Fruit fly (Drosophila melanogaster) whole organism, embryonic: ENCODE results near the gene AP-1-2beta.

ENCODE experiments used
- Antp ChIP-seq: fragments of 200-800 bp; sonication (Bioruptor generic); optimal IDR thresholded peaks from 3 replicates; lab custom pipeline; 2016; ENCODE audit warnings: missing biosample characterization, missing genetic modification characterization
- Atf-2 ChIP-seq: fragments of 200-800 bp; sonication (Bioruptor generic); optimal IDR thresholded peaks from 2 replicates; lab custom pipeline; 2016; ENCODE audit warnings: missing biosample characterization, missing genetic modification characterization
- Atf3 ChIP-seq: fragments of 200-800 bp; sonication (Bioruptor generic); optimal IDR thresholded peaks from 3 replicates; lab custom pipeline; 2016; ENCODE audit warnings: missing biosample characterization, missing genetic modification characterization
- CG10959 ChIP-seq: fragments of 200-800 bp; sonication (Bioruptor generic); IDR thresholded peaks from 2 replicates; pipeline ENCODE4 v1.3.6; 2022; ENCODE audit warnings: missing biosample characterization, missing genetic modification characterization
- CG11695 ChIP-seq: fragments of 200-800 bp; sonication (Bioruptor generic); IDR thresholded peaks from 3 replicates; pipeline ENCODE4 v1.3.6; 2022; ENCODE audit warnings: missing biosample characterization, missing genetic modification characterization
- CG12219 ChIP-seq: fragments of 200-800 bp; sonication (Bioruptor generic); optimal IDR thresholded peaks from 3 replicates; lab custom pipeline; 2018; ENCODE audit warnings: missing biosample characterization, mild to moderate bottlenecking, missing genetic modification characterization
- CG12299 ChIP-seq: fragments of 200-800 bp; sonication (Bioruptor generic); optimal IDR thresholded peaks from 2 replicates; lab custom pipeline; 2018; ENCODE audit warnings: missing biosample characterization, mild to moderate bottlenecking, missing genetic modification characterization
- CG14860 ChIP-seq: fragments of 200-800 bp; sonication (Bioruptor generic); IDR thresholded peaks from 3 replicates; pipeline ENCODE4 v1.3.6; 2022; ENCODE audit warnings: missing biosample characterization, missing genetic modification characterization; ENCODE audit not compliant: partially characterized antibody
- CG18011 ChIP-seq: fragments of 200-800 bp; sonication (Bioruptor generic); optimal IDR thresholded peaks from 2 replicates; lab custom pipeline; 2017; ENCODE audit warnings: missing biosample characterization, missing genetic modification characterization, mild to moderate bottlenecking, moderate library complexity, missing genotype
- CG30403 ChIP-seq: fragments of 200-800 bp; sonication (Bioruptor generic); optimal IDR thresholded peaks from 3 replicates; lab custom pipeline; 2016; ENCODE audit warnings: missing biosample characterization, missing genetic modification characterization
- CG34224 ChIP-seq: fragments of 200-800 bp; sonication (Bioruptor generic); IDR thresholded peaks from 3 replicates; pipeline ENCODE4 v1.3.6; 2022; ENCODE audit warnings: missing biosample characterization, missing genetic modification characterization; ENCODE audit not compliant: partially characterized antibody
- CG4617 ChIP-seq: fragments of 200-800 bp; sonication (Bioruptor generic); optimal IDR thresholded peaks from 3 replicates; lab custom pipeline; 2016; ENCODE audit warnings: missing biosample characterization, missing genetic modification characterization, borderline replicate concordance
- CG5245 ChIP-seq: fragments of 200-800 bp; sonication (Bioruptor generic); optimal IDR thresholded peaks from 3 replicates; lab custom pipeline; 2016; ENCODE audit warnings: missing biosample characterization, missing genetic modification characterization
- CG6175 ChIP-seq: fragments of 200-800 bp; sonication (Bioruptor generic); IDR thresholded peaks from 3 replicates; pipeline ENCODE4 v1.3.6; 2022; ENCODE audit warnings: missing biosample characterization, missing genetic modification characterization
- CG6254 ChIP-seq: fragments of 200-800 bp; sonication (Bioruptor generic); optimal IDR thresholded peaks from 3 replicates; lab custom pipeline; 2017; ENCODE audit warnings: mild to moderate bottlenecking, missing biosample characterization, missing genetic modification reagents, missing genetic modification characterization
- CG6854 ChIP-seq: fragments of 200-800 bp; sonication (Bioruptor generic); optimal IDR thresholded peaks from 3 replicates; lab custom pipeline; 2017; ENCODE audit warnings: missing biosample characterization, mild to moderate bottlenecking, missing genetic modification characterization
- CG7271 ChIP-seq: fragments of 200-800 bp; sonication (Bioruptor generic); optimal IDR thresholded peaks from 2 replicates; lab custom pipeline; 2018; ENCODE audit warnings: missing biosample characterization, mild to moderate bottlenecking, missing genetic modification characterization, moderate library complexity
- CG7372 ChIP-seq: fragments of 200-800 bp; sonication (Bioruptor generic); IDR thresholded peaks from 2 replicates; pipeline ENCODE4 v1.3.6; 2022; ENCODE audit warnings: missing biosample characterization, missing genetic modification characterization
- CG7556 ChIP-seq: fragments of 200-800 bp; sonication (Bioruptor generic); optimal IDR thresholded peaks from 2 replicates; lab custom pipeline; 2017; ENCODE audit warnings: missing biosample characterization, mild to moderate bottlenecking, missing genetic modification characterization
- CG7839 ChIP-seq: fragments of 200-800 bp; sonication (Bioruptor generic); optimal IDR thresholded peaks from 3 replicates; lab custom pipeline; 2018; ENCODE audit warnings: missing biosample characterization, mild to moderate bottlenecking, missing genetic modification characterization, moderate library complexity
- Dll ChIP-seq: fragments of 200-800 bp; sonication (Bioruptor generic); IDR thresholded peaks from 4 replicates; pipeline ENCODE4 v1.3.6; 2022; ENCODE audit warnings: missing biosample characterization, missing genetic modification characterization; ENCODE audit not compliant: partially characterized antibody
- Dref ChIP-seq: fragments of 200-800 bp; sonication (Bioruptor generic); IDR thresholded peaks from 2 replicates; pipeline ENCODE4 v1.3.6; 2022; ENCODE audit warnings: missing biosample characterization, missing genetic modification characterization
- Fer2 ChIP-seq: fragments of 200-800 bp; sonication (Bioruptor generic); optimal IDR thresholded peaks from 2 replicates; lab custom pipeline; 2018; ENCODE audit warnings: missing biosample characterization, mild to moderate bottlenecking, missing genetic modification characterization, moderate library complexity
- HLH4C ChIP-seq: fragments of 200-800 bp; sonication (Bioruptor generic); IDR thresholded peaks from 3 replicates; pipeline ENCODE4 v1.3.6; 2022; ENCODE audit warnings: missing biosample characterization, missing genetic modification characterization; ENCODE audit not compliant: partially characterized antibody
- HLH54F ChIP-seq: fragments of 200-800 bp; sonication (Bioruptor generic); optimal IDR thresholded peaks from 3 replicates; lab custom pipeline; 2016; ENCODE audit warnings: missing biosample characterization, missing genetic modification characterization
- Hmr ChIP-seq: fragments of 200-800 bp; sonication (Bioruptor generic); optimal IDR thresholded peaks from 3 replicates; lab custom pipeline; 2017; ENCODE audit warnings: mild to moderate bottlenecking, missing biosample characterization, missing genetic modification reagents, missing genetic modification characterization
- Lhr ChIP-seq: fragments of 200-800 bp; sonication (Bioruptor generic); optimal IDR thresholded peaks from 3 replicates; lab custom pipeline; 2017; ENCODE audit warnings: mild to moderate bottlenecking, missing biosample characterization, missing genetic modification reagents, missing genetic modification characterization
- NK7.1 ChIP-seq: fragments of 200-800 bp; sonication (Bioruptor generic); optimal IDR thresholded peaks from 3 replicates; lab custom pipeline; 2016; ENCODE audit warnings: missing biosample characterization, missing genetic modification characterization
- Pdp1 ChIP-seq, 2 experiments: fragments of 200-800 bp; sonication (Bioruptor generic); optimal IDR thresholded peaks; 3 replicates each; lab custom pipeline; 2016; ENCODE audit warnings: missing biosample characterization in 2 of 2, missing genetic modification characterization in 2 of 2, mild to moderate bottlenecking in 1 of 2, moderate library complexity in 1 of 2
- Ravus ChIP-seq: fragments of 200-800 bp; sonication (Bioruptor generic); IDR thresholded peaks from 2 replicates; pipeline ENCODE4 v1.3.6; 2022; ENCODE audit warnings: missing biosample characterization, missing genetic modification characterization
- Side ChIP-seq: fragments of 200-800 bp; sonication (Bioruptor generic); optimal IDR thresholded peaks from 2 replicates; lab custom pipeline; 2016; ENCODE audit warnings: missing biosample characterization, missing genetic modification characterization
- Sin3A ChIP-seq: fragments of >200 bp; optimal IDR thresholded peaks from 2 replicates; lab custom pipeline; 2018
- Six4 ChIP-seq: fragments of 200-800 bp; sonication (Bioruptor generic); optimal IDR thresholded peaks from 2 replicates; lab custom pipeline; 2016; ENCODE audit warnings: missing biosample characterization, missing genetic modification characterization
- Ssrp ChIP-seq: fragments of 200-800 bp; sonication (Bioruptor generic); optimal IDR thresholded peaks from 2 replicates; lab custom pipeline; 2018; ENCODE audit warnings: missing biosample characterization, mild to moderate bottlenecking, missing genetic modification characterization, moderate library complexity
- chn ChIP-seq: fragments of 200-800 bp; sonication (Bioruptor generic); optimal IDR thresholded peaks from 2 replicates; lab custom pipeline; 2016; ENCODE audit warnings: missing biosample characterization, missing genetic modification characterization
- dan ChIP-seq: fragments of 200-800 bp; sonication (Bioruptor generic); IDR thresholded peaks from 2 replicates; pipeline ENCODE4 v1.3.6; 2022; ENCODE audit warnings: missing biosample characterization, missing genetic modification characterization
- ems ChIP-seq: fragments of 200-800 bp; sonication (Bioruptor generic); optimal IDR thresholded peaks from 3 replicates; lab custom pipeline; 2016; ENCODE audit warnings: missing biosample characterization, missing genetic modification characterization
- grau ChIP-seq: fragments of 200-800 bp; optimal IDR thresholded peaks from 3 replicates; lab custom pipeline; 2019; ENCODE audit warnings: missing biosample characterization, mild to moderate bottlenecking, missing genetic modification characterization, moderate library complexity
- lab ChIP-seq: fragments of 200-800 bp; sonication (Bioruptor generic); optimal IDR thresholded peaks from 3 replicates; lab custom pipeline; 2017; ENCODE audit warnings: missing biosample characterization, missing genetic modification characterization, mild to moderate bottlenecking, moderate library complexity, missing genetic modification reagents
- lbe ChIP-seq: fragments of 200-800 bp; sonication (Bioruptor generic); optimal IDR thresholded peaks from 2 replicates; lab custom pipeline; 2016; ENCODE audit warnings: missing biosample characterization, mild to moderate bottlenecking, missing genetic modification characterization
- mld ChIP-seq: fragments of 200-800 bp; sonication (Bioruptor generic); IDR thresholded peaks from 3 replicates; pipeline ENCODE4 v1.3.6; 2022; ENCODE audit warnings: missing biosample characterization, missing genetic modification characterization; ENCODE audit not compliant: partially characterized antibody
- nerfin-1 ChIP-seq: fragments of 200-800 bp; sonication (Bioruptor generic); optimal IDR thresholded peaks from 3 replicates; lab custom pipeline; 2019; ENCODE audit warnings: missing biosample characterization, mild to moderate bottlenecking, missing genetic modification characterization, moderate library complexity
- rib ChIP-seq: fragments of 200-800 bp; sonication (Bioruptor generic); IDR thresholded peaks from 2 replicates; pipeline ENCODE4 v1.3.6; 2022; ENCODE audit warnings: missing biosample characterization, missing genetic modification characterization
- ro ChIP-seq: fragments of 200-800 bp; sonication (Bioruptor generic); IDR thresholded peaks from 2 replicates; pipeline ENCODE4 v1.3.6; 2022; ENCODE audit warnings: missing biosample characterization, missing genetic modification characterization
- sd ChIP-seq: fragments of 200-800 bp; sonication (Bioruptor generic); optimal IDR thresholded peaks from 3 replicates; lab custom pipeline; 2018; ENCODE audit warnings: missing biosample characterization, mild to moderate bottlenecking, missing genetic modification characterization, moderate library complexity
- sna ChIP-seq: fragments of 200-800 bp; sonication (Bioruptor generic); IDR thresholded peaks from 2 replicates; pipeline ENCODE4 v1.3.6; 2022; ENCODE audit warnings: missing biosample characterization, missing genetic modification characterization; ENCODE audit not compliant: partially characterized antibody
- sqz ChIP-seq: fragments of 200-800 bp; sonication (Bioruptor generic); optimal IDR thresholded peaks from 3 replicates; lab custom pipeline; 2018; ENCODE audit warnings: missing biosample characterization, mild to moderate bottlenecking, missing genetic modification characterization
- trh ChIP-seq: fragments of 200-800 bp; sonication (Bioruptor generic); optimal IDR thresholded peaks from 2 replicates; lab custom pipeline; 2016; ENCODE audit warnings: missing biosample characterization, missing genetic modification characterization
- wdn ChIP-seq: fragments of 200-800 bp; sonication (Bioruptor generic); IDR thresholded peaks from 2 replicates; pipeline ENCODE4 v1.3.6; 2022; ENCODE audit warnings: missing biosample characterization, missing genetic modification characterization
- wek ChIP-seq: fragments of 200-800 bp; sonication (Bioruptor generic); optimal IDR thresholded peaks from 3 replicates; lab custom pipeline; 2018; ENCODE audit warnings: missing biosample characterization, mild to moderate bottlenecking, missing genetic modification characterization, moderate library complexity

AP-1-2beta gene

DNA sequence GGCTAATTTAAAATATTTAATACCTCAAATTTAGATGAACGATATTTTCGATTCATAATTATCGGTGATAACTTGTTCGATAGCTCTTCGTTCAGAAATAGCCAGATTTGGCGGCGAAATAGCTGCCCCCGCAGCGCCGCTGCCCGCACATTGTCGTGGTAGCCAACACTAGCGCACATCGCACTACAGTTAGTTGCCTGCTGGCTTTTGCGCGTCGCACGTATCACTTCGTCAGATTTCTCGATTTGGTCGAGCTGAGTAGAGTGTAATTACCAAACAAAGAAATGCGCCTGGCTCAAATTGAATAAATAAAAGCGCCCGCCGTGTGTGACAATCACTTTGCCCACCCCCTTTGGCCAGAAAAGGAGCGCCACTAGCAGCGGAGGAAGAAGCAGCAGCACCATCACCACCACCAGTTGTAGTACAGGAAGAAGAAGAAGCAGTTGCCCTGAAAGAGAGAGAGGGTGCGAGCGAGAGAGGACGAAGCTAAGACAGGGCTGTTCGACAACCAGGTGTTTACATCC, 19.9 kb downstream of the AP-1-2beta start, which contains the start of gene Abcd3 (continued):
- TF ChIP-seq Side (GFP tag; lab: Kevin White, UChicago) (peak; percentile 34), HLH54F (GFP tag; lab: Kevin White, UChicago) (peak; percentile 39), CG12299 (peak; percentile 42), CG12219 (peak; percentile 11), trh (GFP tag; lab: Kevin White, UChicago) (no peak), Lhr (GFP tag; lab: Kevin White, UChicago) (peak; percentile 2), CG7556 (GFP tag; lab: Kevin White, UChicago) (no peak), grau (peak; percentile 10), Dll (peak; percentile 76), nerfin-1 (tag; lab: Kevin White, UChicago) (peak; percentile 68), CG10959 (GFP tag; lab: Robert Waterston, UW) (no peak), mld (GFP tag; lab: Robert Waterston, UW) (peak; percentile 60; the same call in 1 of the 3 replicates), chn (GFP tag; lab: Kevin White, UChicago) (peak; percentile 57), dan (no peak), wek (peak; percentile 6), Sin3A (lab: Kevin White, UChicago) (peak; percentile 20), CG14860 (GFP tag; lab: Robert Waterston, UW) (peak; percentile 67), CG18011 (no peak), Six4 (GFP tag; lab: Kevin White, UChicago) (no peak), CG4617 (GFP tag; lab: Kevin White, UChicago) (peak; percentile 36), CG5245 (GFP tag; lab: Kevin White, UChicago) (no peak), wdn (no peak), Ssrp (no peak), sna (GFP tag; lab: Robert Waterston, UW) (peak; percentile 62), ems (peak; percentile 31), CG30403 (no peak), sqz (GFP tag; lab: Kevin White, UChicago) (no peak), CG7271 (tag; lab: Kevin White, UChicago) (no peak), lab (GFP tag; lab: Kevin White, UChicago) (peak; percentile 70), ro (GFP tag; lab: Robert Waterston, UW) (no peak), CG6254 (GFP tag; lab: Kevin White, UChicago) (peak; percentile 31), Atf3 (GFP tag; lab: Kevin White, UChicago) (no peak), lbe (GFP tag; lab: Kevin White, UChicago) (no peak), CG7372 (GFP tag; lab: Robert Waterston, UW) (no peak), CG6175 (GFP tag; lab: Robert Waterston, UW) (0 out of 3 replicates have a peak, but pooled peaks have one; percentile 40), rib (GFP tag; lab: Robert Waterston, UW) (peak; percentile 25; the same call in 1 of the 2 replicates), HLH4C (peak; percentile 75), sd (peak; percentile 53), Antp (peak; percentile 27), Ravus (GFP tag; lab: Robert Waterston, UW) (no peak), CG7839 (tag; lab: Kevin White, UChicago) (peak; percentile 25), Hmr (GFP tag; lab: Kevin White, UChicago) (peak; percentile 73), Fer2 (tag; lab: Kevin White, UChicago) (no peak), CG34224 (GFP tag; lab: Robert Waterston, UW) (peak; percentile 73), Dref (peak; percentile 81), NK7.1 (GFP tag; lab: Kevin White, UChicago) (no peak), CG11695 (GFP tag; lab: Robert Waterston, UW) (no peak), Pdp1 (GFP tag; optimal IDR thresholded peaks at IDR 0.05; lab: Kevin White, UChicago) (peak; percentile 21 to 59), Atf-2 (GFP tag; lab: Kevin White, UChicago) (no peak), CG6854 (GFP tag; lab: Kevin White, UChicago) (peak; percentile 46)
